Worm (Caenorhabditis elegans): Measurements from ENCODE around the gene spp-22.
A peak's percentile ranks its signal among the peaks of the same experiment; 100 is the strongest.

DNA sequence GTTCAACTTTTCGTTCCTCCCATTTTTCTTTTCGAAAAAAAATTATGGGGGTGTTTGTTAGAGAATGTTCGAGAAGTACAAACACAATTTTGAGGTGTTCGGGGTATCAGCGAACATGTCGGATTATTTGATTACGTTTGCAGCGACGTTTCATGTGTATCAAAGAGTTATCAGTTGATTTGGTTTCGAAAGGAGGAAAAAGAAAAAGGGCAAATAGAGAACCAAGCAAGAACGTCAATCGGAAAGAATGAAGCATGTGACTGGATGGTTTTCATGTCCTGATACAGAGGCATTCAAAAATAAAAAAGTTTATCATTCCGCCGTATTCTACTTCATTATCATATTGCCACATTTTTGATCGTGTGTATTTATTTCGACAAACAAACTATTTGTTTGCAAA lies 33.3 kb downstream of the spp-22 start:
- TF ChIP-seq tbx-2 (tag; optimal IDR thresholded peaks at IDR 0.05) (no peak), ceh-22 (tag; optimal IDR thresholded peaks at IDR 0.05) (no peak), zip-5 (tag; optimal IDR thresholded peaks at IDR 0.05) (no peak), sox-4 (tag; optimal IDR thresholded peaks at IDR 0.05) (no peak), rnt-1 (tag; optimal IDR thresholded peaks at IDR 0.05) (no peak), elt-2 (tag; optimal IDR thresholded peaks at IDR 0.05) (peak; percentile 60)

Measured in whole organism, late embryonic.